Worm (Caenorhabditis elegans) whole organism, midembryonic: Measurements from ENCODE around the gene R102.6.
A peak's percentile ranks its signal among the peaks of the same experiment; 100 is the strongest.
"Not testable (repeated sequence)": the region's sequence is repeated elsewhere in the genome, so short reads cannot be mapped to it uniquely, and the experiment has no call there.

ENCODE experiments used
- T22C8.4 ChIP-seq: fragments of 200-800 bp; sonication (Bioruptor generic); IDR thresholded peaks from 2 replicates; pipeline ENCODE4 v1.3.6; 2022; ENCODE audit warnings: missing genetic modification characterization, missing compliant biosample characterization
- cog-1 ChIP-seq: sonication (generic microtip); optimal IDR thresholded peaks from 2 replicates; lab custom pipeline; 2016; ENCODE audit warnings: missing genetic modification characterization, missing compliant biosample characterization
- flt-1 ChIP-seq: fragments of 200-800 bp; sonication (Bioruptor generic); IDR thresholded peaks from 2 replicates; pipeline ENCODE4 v1.3.6; 2022; ENCODE audit warnings: missing genetic modification characterization, missing compliant biosample characterization
- klf-2 ChIP-seq: fragments of 200-800 bp; sonication (Bioruptor generic); conservative IDR thresholded peaks from 2 replicates; pipeline ENCODE4 v1.3.6; 2022; ENCODE audit warnings: missing genetic modification reagents, missing genetic modification characterization, missing compliant biosample characterization
- med-1 ChIP-seq: sonication (generic microtip); optimal IDR thresholded peaks from 2 replicates; lab custom pipeline; 2017; ENCODE audit warnings: missing genetic modification characterization, mild to moderate bottlenecking, missing compliant biosample characterization, antibody characterized with exemption, missing genetic modification reagents; ENCODE audit not compliant: insufficient read depth
- ref-1 ChIP-seq: fragments of 200-800 bp; sonication (Bioruptor generic); conservative IDR thresholded peaks from 2 replicates; pipeline ENCODE4 v1.3.6; 2022; ENCODE audit warnings: missing genetic modification reagents, missing genetic modification characterization, missing compliant biosample characterization
- tab-1 ChIP-seq: fragments of 200-800 bp; sonication (Bioruptor generic); IDR thresholded peaks from 2 replicates; pipeline ENCODE4 v1.3.6; 2022; ENCODE audit warnings: missing genetic modification characterization, missing compliant biosample characterization
- ztf-23 ChIP-seq: fragments of 200-800 bp; sonication (Bioruptor generic); IDR thresholded peaks from 2 replicates; pipeline ENCODE4 v1.3.6; 2022; ENCODE audit warnings: missing genetic modification reagents, missing genetic modification characterization, missing compliant biosample characterization
- ztf-29 ChIP-seq: fragments of 200-800 bp; sonication (Bioruptor generic); IDR thresholded peaks from 2 replicates; pipeline ENCODE4 v1.3.6; 2022; ENCODE audit warnings: missing genetic modification reagents, missing genetic modification characterization, missing compliant biosample characterization

Gene R102.6

ce11 chrIV:10699000-10699399 lies 7.0 kb downstream of the R102.6 start:
- TF ChIP-seq med-1 (GFP tag; lab: Kevin White, UChicago) (no peak), T22C8.4 (no peak), klf-2 (GFP tag; lab: Robert Waterston, UW) (no peak), ref-1 (GFP tag; lab: Robert Waterston, UW) (no peak), flt-1 (no peak), tab-1 (GFP tag; lab: Robert Waterston, UW) (no peak), cog-1 (no peak), ztf-29 (no peak), ztf-23 (GFP tag; lab: Robert Waterston, UW) (no peak)

- no peak for TF ChIP-seq med-1 (GFP tag; lab: Kevin White, UChicago)
- 0 out of 2 replicates have a peak, but pooled peaks have one; percentile 29 for TF ChIP-seq tab-1 (GFP tag; lab: Robert Waterston, UW)
These were observed 7.5 kb downstream of the R102.6 start for ce11 chrIV:10698486-10698885.

- TF ChIP-seq klf-2 (GFP tag; lab: Robert Waterston, UW), result no peak
- no peak for TF ChIP-seq flt-1
These were observed 8.7 kb downstream of the R102.6 start, which contains the start of gene allo-1 for ce11 chrIV:10697022-10697979. Gene allo-1, minus strand, starts transcription at chrIV:10697072.

ce11 chrIV:10695203-10695602 lies 10.8 kb downstream of the R102.6 start, which contains the start of gene R102.4:
Gene R102.4, minus strand, starts transcription at chrIV:10695303.
- TF ChIP-seq ztf-23 (GFP tag; lab: Robert Waterston, UW), result no peak
- TF ChIP-seq cog-1, result no peak
- TF ChIP-seq ztf-29, result no peak
- TF ChIP-seq flt-1, result no peak
- TF ChIP-seq ref-1 (GFP tag; lab: Robert Waterston, UW), result no peak

ce11 chrIV:10690139-10690538 lies 15.9 kb downstream of the R102.6 start, which contains the start of gene R102.8:
Gene R102.8, minus strand, starts transcription at chrIV:10690239.
- TF ChIP-seq flt-1 (no peak), cog-1 (no peak), tab-1 (GFP tag; lab: Robert Waterston, UW) (no peak), klf-2 (GFP tag; lab: Robert Waterston, UW) (no peak), T22C8.4 (no peak), ztf-23 (GFP tag; lab: Robert Waterston, UW) (no peak), med-1 (GFP tag; lab: Kevin White, UChicago) (no peak), ztf-29 (no peak), ref-1 (GFP tag; lab: Robert Waterston, UW) (no peak)

ce11 chrIV:10688972-10689567 lies 16.9 kb downstream of the R102.6 start, which contains the start of gene R102.3:
Gene R102.3, plus strand, starts transcription at chrIV:10689517.
- TF ChIP-seq T22C8.4 (no peak), tab-1 (GFP tag; lab: Robert Waterston, UW) (no peak), med-1 (GFP tag; lab: Kevin White, UChicago) (no peak), ztf-29 (no peak), flt-1 (no peak), ref-1 (GFP tag; lab: Robert Waterston, UW) (no peak), ztf-23 (GFP tag; lab: Robert Waterston, UW) (no peak), klf-2 (GFP tag; lab: Robert Waterston, UW) (no peak)

ce11 chrIV:10687307-10687706 lies 18.7 kb downstream of the R102.6 start, which contains the start of gene R102.2:
Gene R102.2, plus strand, starts transcription at chrIV:10687607.
- not testable (repeated sequence) for TF ChIP-seq med-1 (GFP tag; lab: Kevin White, UChicago); cog-1; ztf-29

- TF ChIP-seq tab-1 (GFP tag; lab: Robert Waterston, UW) (no peak), cog-1 (no peak), ref-1 (GFP tag; lab: Robert Waterston, UW) (no peak)
These were observed 20.2 kb downstream of the R102.6 start, which contains the start of the genes K08C7.6 and R102.1 for ce11 chrIV:10685758-10686157. Gene K08C7.6, minus strand, starts transcription at chrIV:10685858. Gene R102.1, plus strand, starts transcription at chrIV:10686048.

ce11 chrIV:10682155-10682749 lies 23.7 kb downstream of the R102.6 start, which contains the start of gene fmo-2:
Gene fmo-2, plus strand, starts transcription at chrIV:10682524.
- no peak for TF ChIP-seq T22C8.4
- no peak for TF ChIP-seq ref-1 (GFP tag; lab: Robert Waterston, UW)
- no peak for TF ChIP-seq cog-1
- TF ChIP-seq flt-1, result no peak
- no peak for TF ChIP-seq ztf-29
- no peak for TF ChIP-seq tab-1 (GFP tag; lab: Robert Waterston, UW)
- TF ChIP-seq med-1 (GFP tag; lab: Kevin White, UChicago), result no peak
- no peak for TF ChIP-seq klf-2 (GFP tag; lab: Robert Waterston, UW)
- no peak for TF ChIP-seq ztf-23 (GFP tag; lab: Robert Waterston, UW)

ce11 chrIV:10680379-10680778 lies 25.6 kb downstream of the R102.6 start, which contains the start of gene K08C7.4:
Gene K08C7.4, minus strand, starts transcription at chrIV:10680479.
- TF ChIP-seq cog-1, result no peak
- no peak for TF ChIP-seq ztf-23 (GFP tag; lab: Robert Waterston, UW)
- TF ChIP-seq flt-1, result no peak
- TF ChIP-seq ref-1 (GFP tag; lab: Robert Waterston, UW), result no peak
- no peak for TF ChIP-seq T22C8.4
- no peak for TF ChIP-seq ztf-29
- TF ChIP-seq klf-2 (GFP tag; lab: Robert Waterston, UW), result no peak
- TF ChIP-seq med-1 (GFP tag; lab: Kevin White, UChicago), result no peak
- TF ChIP-seq tab-1 (GFP tag; lab: Robert Waterston, UW), result no peak
